Worm (Caenorhabditis elegans) whole organism, L1 larva: ENCODE data around the gene anp-1.

ENCODE experiments used
- ceh-82 ChIP-seq, 3 experiments: fragments of 150-350 bp in 1 of 3; sonication (generic microtip) in 2 of 3; optimal IDR thresholded peaks; 2 replicates each; lab custom pipeline; 2014 to 2017; ENCODE audit warnings: missing biosample characterization in 3 of 3, missing genetic modification characterization in 3 of 3
- elt-3 ChIP-seq, 6 experiments: fragments of 150-350 bp in 1 of 6; sonication (generic microtip); optimal IDR thresholded peaks; 2 replicates each; lab custom pipeline; 2017 to 2018; ENCODE audit warnings: missing biosample characterization in 6 of 6, missing genetic modification characterization in 6 of 6, inconsistent platforms in 1 of 6
- lin-13 ChIP-seq: fragments of 150-350 bp; optimal IDR thresholded peaks from 2 replicates; lab custom pipeline; 2014; ENCODE audit warnings: missing biosample characterization, missing genetic modification reagents, missing genetic modification characterization
- mep-1 ChIP-seq: fragments of 150-350 bp; optimal IDR thresholded peaks from 2 replicates; lab custom pipeline; 2014; ENCODE audit warnings: missing biosample characterization, missing genetic modification characterization
- nhr-28 ChIP-seq: fragments of 150-350 bp; optimal IDR thresholded peaks from 2 replicates; lab custom pipeline; 2014; ENCODE audit warnings: missing biosample characterization, missing genetic modification characterization
- nhr-84 ChIP-seq: sonication (generic microtip); optimal IDR thresholded peaks from 2 replicates; lab custom pipeline; 2017; ENCODE audit warnings: missing biosample characterization, missing genetic modification characterization
- ztf-11 ChIP-seq, 2 experiments: sonication (generic microtip); optimal IDR thresholded peaks; 2 replicates each; lab custom pipeline; 2016 to 2017; ENCODE audit warnings: missing genetic modification characterization in 2 of 2, missing biosample characterization in 1 of 2, missing compliant biosample characterization in 1 of 2
- ztf-4 ChIP-seq: fragments of 150-350 bp; optimal IDR thresholded peaks from 2 replicates; lab custom pipeline; 2014; ENCODE audit warnings: missing biosample characterization, missing genetic modification characterization

DNA sequence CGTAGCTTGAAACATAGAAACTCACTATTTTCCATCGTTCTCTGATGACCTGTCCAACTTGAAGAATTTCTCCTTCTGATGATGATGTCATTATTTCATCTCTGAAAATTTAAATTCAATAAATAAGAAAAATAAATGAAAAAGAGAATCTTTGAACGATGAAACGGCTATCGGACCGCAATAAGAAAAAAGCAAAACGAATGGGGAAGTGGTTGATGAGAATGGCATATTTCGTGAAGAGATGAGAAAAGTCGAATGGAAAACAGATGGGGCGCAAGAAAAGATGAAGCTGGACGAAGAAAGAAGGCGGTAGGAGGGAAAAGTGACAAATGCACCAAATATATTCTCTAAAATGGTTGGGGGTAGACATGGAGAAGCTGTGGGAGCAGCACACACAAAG is 36.5 kb downstream of the anp-1 start, which contains the start of gene ttbk-7:
- no peak for TF ChIP-seq nhr-28 (tag; lab: Kevin White, UChicago)
- TF ChIP-seq nhr-84 (tag; lab: Kevin White, UChicago): no peak
- no peak for TF ChIP-seq mep-1
- no peak for TF ChIP-seq lin-13 (GFP tag; lab: Kevin White, UChicago)
- TF ChIP-seq elt-3 (tag; optimal IDR thresholded peaks at IDR 0.05; lab: Kevin White, UChicago): no peak
- no peak for TF ChIP-seq ztf-11 (tag; optimal IDR thresholded peaks at IDR 0.05; lab: Kevin White, UChicago)
- no peak for TF ChIP-seq ceh-82 (tag; optimal IDR thresholded peaks at IDR 0.05; lab: Kevin White, UChicago)
- no peak for TF ChIP-seq ztf-4
